Fruit fly (Drosophila melanogaster): ENCODE results near the gene GATAd.

The GATAd gene

dm6 chr2L:10375464-10376236, 42.1 kb downstream of the GATAd start, which contains the start of the genes CG33303 and dpr19 (continued):
- peak; percentile 95 for TF ChIP-seq bigmax (GFP tag; optimal IDR thresholded peaks at IDR 0.05)
- TF ChIP-seq al (GFP tag; IDR thresholded peaks at IDR 0.05): no peak; the same call in 1 of the 2 replicates
- no peak for TF ChIP-seq CG9609 (GFP tag; optimal IDR thresholded peaks at IDR 0.05)
- TF ChIP-seq Stat92E (GFP tag; optimal IDR thresholded peaks at IDR 0.05): no peak
- TF ChIP-seq Adf1 (GFP tag; IDR thresholded peaks at IDR 0.05): no peak
- TF ChIP-seq CG15011 (GFP tag; optimal IDR thresholded peaks at IDR 0.05): peak; percentile 49
- peak; percentile 71 for TF ChIP-seq ATbp (GFP tag; optimal IDR thresholded peaks at IDR 0.05)
- TF ChIP-seq pzg (GFP tag; optimal IDR thresholded peaks at IDR 0.05): peak; percentile 59
- no peak for TF ChIP-seq oc (tag; optimal IDR thresholded peaks at IDR 0.05)
- no peak for TF ChIP-seq CG18476 (GFP tag; optimal IDR thresholded peaks at IDR 0.05)
- no peak for TF ChIP-seq Rx (GFP tag; IDR thresholded peaks at IDR 0.05)
- no peak for TF ChIP-seq pb (GFP tag; optimal IDR thresholded peaks at IDR 0.05)
- TF ChIP-seq CG6813 (GFP tag; optimal IDR thresholded peaks at IDR 0.05): peak; percentile 65
- TF ChIP-seq CG4328 (GFP tag; optimal IDR thresholded peaks at IDR 0.05): peak; percentile 74
- no peak for TF ChIP-seq CG17568 (GFP tag; optimal IDR thresholded peaks at IDR 0.05)
- no peak; the same call in 1 of the 2 replicates for TF ChIP-seq ttk (GFP tag; IDR thresholded peaks at IDR 0.05)
- no peak for TF ChIP-seq pho (GFP tag; optimal IDR thresholded peaks at IDR 0.05)
- no peak for TF ChIP-seq ro (GFP tag; IDR thresholded peaks at IDR 0.05)
- peak; percentile 72 for TF ChIP-seq CG10147 (GFP tag; optimal IDR thresholded peaks at IDR 0.05)
- peak; percentile 65; the same call in 2 of the 3 replicates for TF ChIP-seq Dbx (GFP tag; IDR thresholded peaks at IDR 0.05)
- TF ChIP-seq caup (GFP tag; optimal IDR thresholded peaks at IDR 0.05; ENCODE audit: severe bottlenecking): peak; percentile 74
- peak; percentile 26 for TF ChIP-seq pros (GFP tag; optimal IDR thresholded peaks at IDR 0.05)
- no peak for TF ChIP-seq Usf (GFP tag; optimal IDR thresholded peaks at IDR 0.05)
- TF ChIP-seq CG2120 (GFP tag; optimal IDR thresholded peaks at IDR 0.05): peak; percentile 27
- peak; percentile 75 for TF ChIP-seq CG9437 (GFP tag; optimal IDR thresholded peaks at IDR 0.05)
- TF ChIP-seq CG1024 (GFP tag; IDR thresholded peaks at IDR 0.05): 0 out of 2 replicates have a peak, but pooled peaks have one; percentile 35
- no peak for TF ChIP-seq Dad (GFP tag; optimal IDR thresholded peaks at IDR 0.05)
- peak; percentile 85 for TF ChIP-seq Hmr (GFP tag; optimal IDR thresholded peaks at IDR 0.05)
- peak; percentile 64 for TF ChIP-seq Oli (tag; optimal IDR thresholded peaks at IDR 0.05)
- TF ChIP-seq CG7271 (tag; optimal IDR thresholded peaks at IDR 0.05): peak; percentile 73
- TF ChIP-seq Nf-YA (GFP tag; IDR thresholded peaks at IDR 0.05): no peak
- TF ChIP-seq CG4854 (GFP tag; optimal IDR thresholded peaks at IDR 0.05): no peak
- TF ChIP-seq CG9215 (GFP tag; IDR thresholded peaks at IDR 0.05): no peak
- TF ChIP-seq D19B (GFP tag; optimal IDR thresholded peaks at IDR 0.05): peak; percentile 21
- TF ChIP-seq CG10654 (GFP tag; optimal IDR thresholded peaks at IDR 0.05): peak; percentile 29
- peak; percentile 59 for TF ChIP-seq scrt (GFP tag; optimal IDR thresholded peaks at IDR 0.05)
- TF ChIP-seq tup (GFP tag; optimal IDR thresholded peaks at IDR 0.05): no peak
- TF ChIP-seq nmo (GFP tag; optimal IDR thresholded peaks at IDR 0.05): peak; percentile 88
- TF ChIP-seq croc (GFP tag; conservative IDR thresholded peaks at IDR 0.05): peak; percentile 41; the same call in 2 of the 3 replicates
- TF ChIP-seq CG12769 (tag; optimal IDR thresholded peaks at IDR 0.05): no peak
- peak; percentile 52 for TF ChIP-seq CG1602 (GFP tag; optimal IDR thresholded peaks at IDR 0.05)

Measured in whole organism, embryonic.